Fruit fly (Drosophila melanogaster): ENCODE results near the gene CG9733.

Gene CG9733

dm6 chr3R:30243262-30243815, 3.2 kb downstream of the CG9733 start, which contains the start of gene CG9737:
CG9737 (minus strand) TSS chr3R:30243312.
- TF ChIP-seq CG8478 (optimal IDR thresholded peaks at IDR 0.05), result no peak
- TF ChIP-seq CTCF (optimal IDR thresholded peaks at IDR 0.05), result no peak

DNA sequence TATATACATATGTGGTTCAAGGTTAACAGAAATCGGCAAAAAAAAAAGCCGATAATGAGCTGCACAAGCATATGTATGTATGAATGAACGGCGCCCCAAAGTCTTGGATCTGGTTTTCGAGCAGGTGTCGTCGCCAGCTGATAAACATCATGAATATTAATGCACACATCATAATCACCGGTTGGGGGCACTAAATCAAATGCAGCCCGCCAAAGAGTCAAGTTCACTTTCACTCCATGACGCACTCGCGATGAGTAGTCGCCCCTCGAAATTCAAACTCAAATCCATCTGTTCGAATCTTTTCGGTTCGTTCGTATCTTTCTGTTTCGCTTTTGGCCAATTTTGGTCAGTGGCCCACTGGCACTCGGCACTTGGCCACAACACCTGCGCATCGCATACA, 6.3 kb downstream of the CG9733 start:
- TF ChIP-seq CTCF (optimal IDR thresholded peaks at IDR 0.05) (no peak), CG8478 (optimal IDR thresholded peaks at IDR 0.05) (no peak)

- TF ChIP-seq CTCF (optimal IDR thresholded peaks at IDR 0.05) (no peak), CG8478 (optimal IDR thresholded peaks at IDR 0.05) (no peak)
These were observed 8.9 kb downstream of the CG9733 start, which contains the start of gene CG43448 for dm6 chr3R:30237634-30238033. CG43448 (minus strand) TSS chr3R:30237734.

DNA sequence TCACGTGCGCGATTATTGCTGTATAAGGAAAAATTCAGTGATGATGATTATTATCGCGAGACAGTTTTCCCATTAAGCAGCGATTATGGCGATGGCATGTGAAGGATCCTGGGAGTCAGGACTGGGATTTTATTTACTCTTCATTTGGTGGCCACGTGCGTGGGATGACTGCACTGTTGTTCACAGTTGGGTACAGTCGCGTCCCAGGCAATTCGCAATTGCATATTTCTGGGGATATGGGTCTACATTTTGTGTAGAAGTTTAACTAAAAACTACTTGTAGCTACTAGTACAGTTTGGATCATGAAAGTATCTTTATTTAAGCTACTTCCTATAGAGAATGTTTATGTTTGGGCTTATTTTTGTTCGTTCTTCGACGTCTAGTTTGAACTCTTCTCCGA, 9.5 kb downstream of the CG9733 start:
- TF ChIP-seq CTCF (optimal IDR thresholded peaks at IDR 0.05) (no peak), CG8478 (optimal IDR thresholded peaks at IDR 0.05) (no peak)

dm6 chr3R:30235253-30235652, 11.2 kb downstream of the CG9733 start:
- no peak for TF ChIP-seq CTCF (optimal IDR thresholded peaks at IDR 0.05)
- TF ChIP-seq CG8478 (optimal IDR thresholded peaks at IDR 0.05), result no peak

DNA sequence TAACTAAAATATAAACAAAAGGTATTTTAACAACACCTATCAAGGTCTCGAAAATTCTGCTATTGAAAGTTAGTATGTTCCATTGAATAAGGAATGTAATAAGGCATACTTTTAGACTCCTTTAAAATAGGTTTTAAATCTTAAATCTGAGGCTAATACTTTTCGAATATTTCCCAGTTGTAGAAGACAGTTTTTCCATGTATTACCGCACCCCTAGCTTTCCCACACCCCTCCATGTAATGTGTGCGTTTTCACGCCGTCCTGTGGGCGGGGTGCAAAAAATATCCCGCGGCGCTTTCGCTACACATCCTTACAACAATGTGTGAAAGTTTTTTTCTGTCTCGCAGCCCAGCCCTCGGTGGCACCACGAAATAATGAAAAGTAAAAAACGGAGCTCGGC, 21.9 kb downstream of the CG9733 start:
- TF ChIP-seq CTCF (optimal IDR thresholded peaks at IDR 0.05) (no peak), CG8478 (optimal IDR thresholded peaks at IDR 0.05) (no peak)

DNA sequence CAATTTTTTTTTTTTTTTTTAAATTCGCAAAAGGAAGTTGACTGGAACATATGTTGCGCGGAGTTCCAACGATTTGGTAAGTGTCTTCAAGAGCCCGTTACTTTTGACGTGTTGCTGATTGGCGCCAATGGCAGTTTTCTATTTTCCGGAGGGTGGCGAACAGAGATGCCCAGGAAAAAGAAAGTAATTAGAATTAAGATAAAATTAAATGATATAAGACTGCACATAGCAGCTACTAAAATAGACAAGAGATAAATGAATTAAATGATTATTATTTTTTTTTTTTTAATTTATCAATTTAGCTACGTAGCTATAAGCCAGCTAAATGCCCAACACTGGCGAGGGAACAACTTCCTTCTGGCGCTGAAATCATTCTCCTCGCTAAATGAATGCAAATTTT, 24.3 kb downstream of the CG9733 start:
- no peak for TF ChIP-seq CTCF (optimal IDR thresholded peaks at IDR 0.05)
- TF ChIP-seq CG8478 (optimal IDR thresholded peaks at IDR 0.05), result no peak

dm6 chr3R:30216210-30216609, 30.3 kb downstream of the CG9733 start, which contains the start of gene CecC:
CecC (plus strand) TSS chr3R:30216484.
- TF ChIP-seq CTCF (optimal IDR thresholded peaks at IDR 0.05), result no peak
- TF ChIP-seq CG8478 (optimal IDR thresholded peaks at IDR 0.05), result no peak

dm6 chr3R:30215020-30215419, 31.5 kb downstream of the CG9733 start:
- TF ChIP-seq CTCF (optimal IDR thresholded peaks at IDR 0.05) (no peak), CG8478 (optimal IDR thresholded peaks at IDR 0.05) (no peak)

DNA sequence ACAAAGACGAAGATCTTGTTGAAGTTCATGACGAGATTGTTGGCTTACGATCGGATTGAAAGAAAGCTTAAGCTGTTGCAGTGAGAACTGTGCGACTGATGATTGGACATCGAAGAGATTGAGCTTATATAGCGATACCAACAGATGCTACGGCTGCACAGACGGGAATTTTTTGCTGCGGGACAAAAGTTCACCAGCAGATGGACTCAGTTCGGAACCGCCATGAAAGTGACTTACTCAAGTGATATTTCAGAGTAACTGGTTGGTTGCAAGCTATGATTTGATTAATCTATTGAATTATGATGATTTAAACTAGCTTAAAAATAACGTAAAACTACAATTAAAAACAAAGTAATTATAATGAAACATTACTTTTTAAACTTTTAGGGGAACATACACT, 32.8 kb downstream of the CG9733 start, which contains the start of gene CecB:
TSS of gene CecB (minus strand) at position 101 of the 400 bp plus-strand sequence.
- TF ChIP-seq CG8478 (optimal IDR thresholded peaks at IDR 0.05) (no peak), CTCF (optimal IDR thresholded peaks at IDR 0.05) (no peak)

dm6 chr3R:30211856-30212255, 34.6 kb downstream of the CG9733 start, which contains the start of gene CecA2:
CecA2 (plus strand) TSS chr3R:30212156.
- no peak for TF ChIP-seq CTCF (optimal IDR thresholded peaks at IDR 0.05)
- no peak for TF ChIP-seq CG8478 (optimal IDR thresholded peaks at IDR 0.05)

dm6 chr3R:30210560-30210959, 35.9 kb downstream of the CG9733 start, which contains the start of gene CecA1:
CecA1 (plus strand) TSS chr3R:30210874.
- TF ChIP-seq CG8478 (optimal IDR thresholded peaks at IDR 0.05) (no peak), CTCF (optimal IDR thresholded peaks at IDR 0.05) (no peak)

DNA sequence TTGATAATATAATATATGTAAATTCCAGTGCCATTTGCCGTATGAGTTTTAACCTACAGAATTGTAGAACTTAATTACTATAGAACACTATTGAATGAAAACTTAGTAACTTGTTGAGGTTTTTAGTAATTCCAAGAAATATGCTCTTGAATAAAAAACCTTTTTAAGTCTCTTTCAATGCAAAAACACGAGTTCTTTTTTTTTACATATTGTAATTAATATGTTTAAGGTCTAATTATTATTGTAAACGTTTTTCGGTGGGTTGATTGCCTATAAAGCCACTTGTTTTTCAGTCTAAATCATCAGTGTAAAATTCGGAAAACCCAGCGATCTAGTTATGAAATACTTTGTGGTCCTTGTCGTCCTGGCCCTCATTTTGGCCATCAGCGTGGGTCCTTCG, 36.9 kb downstream of the CG9733 start, which contains the start of gene Anp:
TSS of gene Anp (plus strand) at position 301 of the 400 bp plus-strand sequence.
- TF ChIP-seq CG8478 (optimal IDR thresholded peaks at IDR 0.05), result no peak
- no peak for TF ChIP-seq CTCF (optimal IDR thresholded peaks at IDR 0.05)

DNA sequence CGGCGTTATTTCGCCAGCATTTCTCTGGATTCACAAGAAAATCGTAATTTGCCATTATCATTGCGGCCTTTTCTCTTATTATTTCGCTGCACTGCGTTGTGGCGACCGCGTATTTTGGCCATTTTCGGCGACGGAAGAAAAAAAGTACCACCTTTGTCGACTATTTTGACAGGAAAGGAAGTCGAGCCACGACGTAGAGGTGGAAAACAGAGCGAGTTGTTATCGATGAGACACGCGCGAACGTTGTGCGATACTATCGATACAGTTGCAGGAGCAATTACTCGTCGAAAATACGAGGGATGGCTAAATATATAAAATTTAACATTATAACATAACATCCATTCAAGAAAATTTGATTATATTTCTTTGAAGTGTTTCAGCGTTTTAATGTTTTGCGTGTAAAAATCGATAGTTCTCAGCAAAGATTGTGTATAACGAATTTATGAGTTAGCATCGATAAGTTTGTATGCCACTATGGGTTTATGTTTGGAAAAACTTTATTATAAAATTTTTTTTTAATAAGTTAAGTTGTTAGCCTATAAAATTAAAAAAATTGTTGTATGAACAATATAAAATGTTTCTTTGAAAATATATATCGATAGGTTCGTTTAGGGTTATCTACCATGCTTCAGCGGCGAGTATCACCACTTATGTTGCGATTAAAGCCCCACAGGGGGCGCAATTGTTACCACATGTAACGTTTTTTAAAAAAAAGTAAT, 37.6 kb downstream of the CG9733 start, which contains the start of gene RpS7:
TSS of gene RpS7 (minus strand) at position 255 of the 719 bp plus-strand sequence.
- TF ChIP-seq CTCF (optimal IDR thresholded peaks at IDR 0.05) (peak; percentile 43 to 88), CG8478 (optimal IDR thresholded peaks at IDR 0.05) (no peak)

dm6 chr3R:30208011-30208410, 38.5 kb downstream of the CG9733 start:
- no peak for TF ChIP-seq CTCF (optimal IDR thresholded peaks at IDR 0.05)
- no peak for TF ChIP-seq CG8478 (optimal IDR thresholded peaks at IDR 0.05)

DNA sequence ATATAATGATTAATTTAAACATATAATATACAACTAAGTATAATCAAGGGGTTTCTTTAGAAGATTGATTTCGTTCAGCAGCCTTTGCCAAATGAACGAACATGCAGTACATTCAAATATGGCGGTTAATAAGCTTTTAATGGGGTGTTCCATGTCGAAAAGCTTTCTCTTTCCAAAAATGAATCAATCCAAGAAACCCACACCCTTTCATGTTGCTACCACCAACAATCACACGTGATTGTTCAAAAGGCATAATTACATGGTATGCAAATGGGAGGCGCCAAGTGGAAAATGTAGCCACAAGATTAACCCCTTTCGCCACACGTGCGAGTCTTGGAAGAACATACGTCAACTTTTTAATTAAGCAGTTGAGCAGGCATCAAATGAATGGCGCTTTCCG, 40.6 kb downstream of the CG9733 start:
- TF ChIP-seq CTCF (optimal IDR thresholded peaks at IDR 0.05) (no peak), CG8478 (optimal IDR thresholded peaks at IDR 0.05) (no peak)
